Worm (Caenorhabditis elegans) whole organism, late embryonic: ENCODE data around the gene Y6G8.6.

ENCODE experiments used
- ama-1 ChIP-seq: fragments of 150-350 bp; optimal IDR thresholded peaks from 2 replicates; lab custom pipeline; 2014
- elt-2 ChIP-seq: sonication (generic microtip); optimal IDR thresholded peaks from 2 replicates; lab custom pipeline; 2016; ENCODE audit warnings: missing genetic modification reagents, missing genetic modification characterization, missing compliant biosample characterization
- pqm-1 ChIP-seq: sonication (generic microtip); optimal IDR thresholded peaks from 2 replicates; lab custom pipeline; 2016; ENCODE audit warnings: missing genetic modification characterization, missing compliant biosample characterization
- sdc-2 ChIP-seq: sonication (generic microtip); optimal IDR thresholded peaks from 2 replicates; lab custom pipeline; 2016; ENCODE audit warnings: missing genotype, missing genetic modification characterization, missing compliant biosample characterization

ce11 chrV:17662260-17662659 is 45.6 kb upstream of the Y6G8.6 start:
- TF ChIP-seq elt-2 (tag; lab: Kevin White, UChicago) (peak; percentile 90), ama-1 (lab: Kevin White, UChicago) (no peak), sdc-2 (tag; lab: Kevin White, UChicago) (no peak), pqm-1 (no peak)
